Fruit fly (Drosophila melanogaster) whole organism, prepupa: ENCODE measurements around the gene CG14431.

Source experiments
- Blimp-1 ChIP-seq: fragments of 200-800 bp; sonication (Bioruptor generic); optimal IDR thresholded peaks from 3 replicates; lab custom pipeline; 2017; ENCODE audit warnings: missing biosample characterization, missing genetic modification characterization, mild to moderate bottlenecking, moderate library complexity, missing genetic modification reagents
- CG10631 ChIP-seq: fragments of 200-800 bp; sonication (Bioruptor generic); optimal IDR thresholded peaks from 2 replicates; lab custom pipeline; 2016; ENCODE audit warnings: missing biosample characterization, missing genetic modification characterization
- CG11294 ChIP-seq: fragments of 200-800 bp; sonication (Bioruptor generic); IDR thresholded peaks from 2 replicates; pipeline ENCODE4 v1.3.6; 2022; ENCODE audit warnings: missing biosample characterization, missing genetic modification characterization
- CG11762 ChIP-seq: fragments of 200-800 bp; sonication (Bioruptor generic); optimal IDR thresholded peaks from 3 replicates; lab custom pipeline; 2016; ENCODE audit warnings: missing biosample characterization, missing genetic modification characterization; ENCODE audit not compliant: insufficient read depth
- CG15336 ChIP-seq: fragments of 200-800 bp; sonication (Bioruptor generic); IDR thresholded peaks from 2 replicates; pipeline ENCODE4 v1.3.6; 2022; ENCODE audit warnings: missing biosample characterization, missing genetic modification characterization
- CG16779 ChIP-seq: fragments of 200-800 bp; sonication (Bioruptor generic); optimal IDR thresholded peaks from 3 replicates; lab custom pipeline; 2017; ENCODE audit warnings: missing biosample characterization, mild to moderate bottlenecking, missing genetic modification characterization
- CG3032 ChIP-seq: fragments of 200-800 bp; optimal IDR thresholded peaks from 2 replicates; lab custom pipeline; 2019; ENCODE audit warnings: missing biosample characterization, mild to moderate bottlenecking, missing genetic modification characterization, moderate library complexity
- CG31627 ChIP-seq: fragments of 200-800 bp; sonication (Bioruptor generic); optimal IDR thresholded peaks from 3 replicates; lab custom pipeline; 2016; ENCODE audit warnings: missing biosample characterization, missing genetic modification characterization
- CG32006 ChIP-seq: fragments of 200-800 bp; sonication (Bioruptor generic); optimal IDR thresholded peaks from 3 replicates; lab custom pipeline; 2017; ENCODE audit warnings: missing biosample characterization, mild to moderate bottlenecking, missing genetic modification characterization
- CG34406 ChIP-seq: fragments of 200-800 bp; sonication (Bioruptor generic); optimal IDR thresholded peaks from 3 replicates; lab custom pipeline; 2016; ENCODE audit warnings: missing biosample characterization, missing genetic modification characterization
- CG4318 ChIP-seq: fragments of 200-800 bp; sonication (Bioruptor generic); optimal IDR thresholded peaks from 3 replicates; lab custom pipeline; 2017; ENCODE audit warnings: missing biosample characterization, mild to moderate bottlenecking, missing genetic modification characterization
- CG6163 ChIP-seq: fragments of 200-800 bp; sonication (Bioruptor generic); IDR thresholded peaks from 3 replicates; pipeline ENCODE4 v1.3.6; 2022; ENCODE audit warnings: missing biosample characterization, missing genetic modification characterization
- CG6792 ChIP-seq: fragments of 200-800 bp; sonication (Bioruptor generic); optimal IDR thresholded peaks from 3 replicates; lab custom pipeline; 2016; ENCODE audit warnings: missing biosample characterization, missing genetic modification characterization
- CG6854 ChIP-seq: fragments of 200-800 bp; sonication (Bioruptor generic); optimal IDR thresholded peaks from 2 replicates; lab custom pipeline; 2017; ENCODE audit warnings: missing biosample characterization, mild to moderate bottlenecking, missing genetic modification characterization
- CG7368 ChIP-seq: fragments of 200-800 bp; sonication (Bioruptor generic); optimal IDR thresholded peaks from 3 replicates; lab custom pipeline; 2016; ENCODE audit warnings: missing biosample characterization, missing genetic modification characterization
- CG8119 ChIP-seq: fragments of 200-800 bp; sonication (Bioruptor generic); IDR thresholded peaks from 3 replicates; pipeline ENCODE4 v1.3.6; 2022; ENCODE audit warnings: missing biosample characterization, missing genetic modification characterization
- CG8632 ChIP-seq: fragments of 200-800 bp; sonication (Bioruptor generic); optimal IDR thresholded peaks from 3 replicates; lab custom pipeline; 2016; ENCODE audit warnings: missing biosample characterization, missing genetic modification characterization
- CG9139 ChIP-seq: fragments of 200-800 bp; sonication (Bioruptor generic); optimal IDR thresholded peaks from 3 replicates; lab custom pipeline; 2017; ENCODE audit warnings: missing biosample characterization, mild to moderate bottlenecking, missing genetic modification characterization
- Eip75B ChIP-seq: fragments of 200-800 bp; sonication (Bioruptor generic); optimal IDR thresholded peaks from 3 replicates; lab custom pipeline; 2016; ENCODE audit warnings: missing biosample characterization, missing genetic modification characterization
- Eip78C ChIP-seq: fragments of 200-800 bp; sonication (Bioruptor generic); peaks from one replicate; lab custom pipeline; 2016; ENCODE audit warnings: missing biosample characterization, missing genetic modification characterization
- Eip93F ChIP-seq: fragments of 200-800 bp; sonication (Bioruptor generic); optimal IDR thresholded peaks from 2 replicates; lab custom pipeline; 2016; ENCODE audit warnings: missing biosample characterization, mild to moderate bottlenecking, missing genetic modification characterization
- Ets21C ChIP-seq: fragments of 200-800 bp; sonication (Bioruptor generic); optimal IDR thresholded peaks from 3 replicates; lab custom pipeline; 2016; ENCODE audit warnings: missing biosample characterization, missing genetic modification characterization
- Hr38 ChIP-seq: sonication (Bioruptor generic); optimal IDR thresholded peaks from 2 replicates; lab custom pipeline; 2016; ENCODE audit warnings: missing biosample characterization, missing genetic modification characterization
- Hr39 ChIP-seq: fragments of 200-800 bp; sonication (Bioruptor generic); optimal IDR thresholded peaks from 2 replicates; lab custom pipeline; 2016; ENCODE audit warnings: missing biosample characterization, missing genetic modification characterization
- Hr4 ChIP-seq: fragments of 200-800 bp; sonication (Bioruptor generic); optimal IDR thresholded peaks from 3 replicates; lab custom pipeline; 2016; ENCODE audit warnings: missing biosample characterization, missing genetic modification characterization
- Lpt ChIP-seq: fragments of 200-800 bp; sonication (Bioruptor generic); optimal IDR thresholded peaks from 3 replicates; lab custom pipeline; 2016; ENCODE audit warnings: missing biosample characterization, missing genetic modification characterization
- Met ChIP-seq: fragments of 200-800 bp; sonication (Bioruptor generic); optimal IDR thresholded peaks from 3 replicates; lab custom pipeline; 2016; ENCODE audit warnings: missing biosample characterization, missing genetic modification characterization
- Smox ChIP-seq: fragments of 200-800 bp; sonication (Bioruptor generic); optimal IDR thresholded peaks from 3 replicates; lab custom pipeline; 2016; ENCODE audit warnings: missing biosample characterization, missing genetic modification characterization
- Sox102F ChIP-seq: fragments of 200-800 bp; sonication (Bioruptor generic); optimal IDR thresholded peaks from 2 replicates; lab custom pipeline; 2016; ENCODE audit warnings: missing biosample characterization, mild to moderate bottlenecking, missing genetic modification characterization
- Sox14 ChIP-seq: fragments of 200-800 bp; sonication (Bioruptor generic); optimal IDR thresholded peaks from 3 replicates; lab custom pipeline; 2016; ENCODE audit warnings: missing biosample characterization, missing genetic modification characterization
- Sox15 ChIP-seq: fragments of 200-800 bp; sonication (Bioruptor generic); optimal IDR thresholded peaks from 3 replicates; lab custom pipeline; 2016; ENCODE audit warnings: missing biosample characterization, missing genetic modification characterization
- acj6 ChIP-seq: fragments of 200-800 bp; sonication (Bioruptor generic); optimal IDR thresholded peaks from 3 replicates; lab custom pipeline; 2016; ENCODE audit warnings: missing biosample characterization, missing genetic modification characterization
- cyc ChIP-seq: fragments of 200-800 bp; sonication (Bioruptor generic); optimal IDR thresholded peaks from 3 replicates; lab custom pipeline; 2016; ENCODE audit warnings: missing biosample characterization, missing genetic modification characterization
- esn ChIP-seq: fragments of 200-800 bp; sonication (Bioruptor generic); optimal IDR thresholded peaks from 2 replicates; lab custom pipeline; 2016; ENCODE audit warnings: missing biosample characterization, mild to moderate bottlenecking, missing genetic modification characterization, moderate library complexity
- fd59A ChIP-seq: fragments of 200-800 bp; sonication (Bioruptor generic); optimal IDR thresholded peaks from 2 replicates; lab custom pipeline; 2017; ENCODE audit warnings: missing biosample characterization, mild to moderate bottlenecking, missing genetic modification characterization, missing genetic modification reagents
- pdm3 ChIP-seq: fragments of 200-800 bp; sonication (Bioruptor generic); optimal IDR thresholded peaks from 3 replicates; lab custom pipeline; 2016; ENCODE audit warnings: missing biosample characterization, missing genetic modification characterization
- salr ChIP-seq, 2 experiments: fragments of 200-800 bp; sonication (Bioruptor generic); optimal IDR thresholded peaks; 3 replicates each; lab custom pipeline; 2016 to 2018; ENCODE audit warnings: missing biosample characterization in 2 of 2, missing genetic modification characterization in 2 of 2, mild to moderate bottlenecking in 1 of 2
- ss ChIP-seq, 2 experiments: fragments of 200-800 bp; sonication (Bioruptor generic); optimal IDR thresholded peaks; 2 replicates in 1 of 2; 3 replicates in 1 of 2; lab custom pipeline; 2017 to 2018; ENCODE audit warnings: mild to moderate bottlenecking in 2 of 2, missing biosample characterization in 2 of 2, missing genetic modification characterization in 2 of 2, moderate library complexity in 1 of 2
- svp ChIP-seq: fragments of 200-800 bp; sonication (Bioruptor generic); peaks from one replicate; lab custom pipeline; 2016; ENCODE audit warnings: missing biosample characterization, missing genetic modification characterization
- topi ChIP-seq: fragments of 200-800 bp; sonication (Bioruptor generic); optimal IDR thresholded peaks from 3 replicates; lab custom pipeline; 2016; ENCODE audit warnings: missing biosample characterization, missing genetic modification characterization
- vri ChIP-seq: fragments of 200-800 bp; sonication (Bioruptor generic); optimal IDR thresholded peaks from 3 replicates; lab custom pipeline; 2016; ENCODE audit warnings: missing biosample characterization, mild to moderate bottlenecking, missing genetic modification characterization

Gene CG14431

dm6 chrX:6995258-6995657 is 87.2 kb downstream of the CG14431 start:
- TF ChIP-seq cyc (GFP tag; lab: Kevin White, UChicago) (no peak), Smox (GFP tag; lab: Kevin White, UChicago) (no peak), svp (GFP tag; lab: Kevin White, UChicago) (peak; percentile 40), Eip78C (GFP tag; lab: Kevin White, UChicago) (peak; percentile 42), CG8119 (GFP tag; lab: Robert Waterston, UW) (no peak), Blimp-1 (GFP tag; lab: Kevin White, UChicago) (peak; percentile 28), salr (GFP tag; optimal IDR thresholded peaks at IDR 0.05; lab: Kevin White, UChicago) (no peak), CG10631 (GFP tag; lab: Kevin White, UChicago) (no peak), fd59A (GFP tag; lab: Kevin White, UChicago) (no peak), acj6 (GFP tag; lab: Kevin White, UChicago) (no peak), Eip93F (GFP tag; lab: Kevin White, UChicago) (no peak), CG8632 (no peak), CG11294 (GFP tag; lab: Robert Waterston, UW) (no peak), CG6163 (no peak)

dm6 chrX:6996130-6996529 is 88.1 kb downstream of the CG14431 start:
- TF ChIP-seq Hr39 (GFP tag; lab: Kevin White, UChicago) (peak; percentile 6), Eip78C (GFP tag; lab: Kevin White, UChicago) (peak; percentile 54), Met (GFP tag; lab: Kevin White, UChicago) (peak; percentile 11), topi (GFP tag; lab: Kevin White, UChicago) (no peak)
- TF ChIP-seq, all 60 proteins: peak for 3

dm6 chrX:6996965-6997652 is 89.0 kb downstream of the CG14431 start:
- TF ChIP-seq CG8119 (GFP tag; lab: Robert Waterston, UW) (no peak), vri (no peak), pdm3 (GFP tag; lab: Kevin White, UChicago) (no peak), Blimp-1 (GFP tag; lab: Kevin White, UChicago) (peak; percentile 1)

- TF ChIP-seq Eip75B (GFP tag; lab: Kevin White, UChicago) (peak; percentile 76), Ets21C (GFP tag; lab: Kevin White, UChicago) (peak; percentile 86), Eip78C (GFP tag; lab: Kevin White, UChicago) (peak; percentile 96), CG16779 (tag; lab: Kevin White, UChicago) (peak; percentile 55), CG11762 (GFP tag; lab: Kevin White, UChicago) (peak; percentile 81), CG6163 (peak; percentile 83), CG6854 (GFP tag; lab: Kevin White, UChicago) (peak; percentile 5), CG8632 (peak; percentile 78), CG31627 (GFP tag; lab: Kevin White, UChicago) (peak; percentile 85), Hr38 (no peak), esn (GFP tag; lab: Kevin White, UChicago) (peak; percentile 87), Sox102F (GFP tag; lab: Kevin White, UChicago) (peak; percentile 77), CG11294 (GFP tag; lab: Robert Waterston, UW) (peak; percentile 56; the same call in 1 of the 2 replicates), Lpt (peak; percentile 46), Hr4 (GFP tag; lab: Kevin White, UChicago) (peak; percentile 74), salr (GFP tag; optimal IDR thresholded peaks at IDR 0.05; lab: Kevin White, UChicago) (peak; percentile 79 to 88), Smox (GFP tag; lab: Kevin White, UChicago) (peak; percentile 92), CG4318 (GFP tag; lab: Kevin White, UChicago) (peak; percentile 74), CG7368 (GFP tag; lab: Kevin White, UChicago) (peak; percentile 69), CG34406 (peak; percentile 82), CG8119 (GFP tag; lab: Robert Waterston, UW) (peak; percentile 79), CG15336 (GFP tag; lab: Robert Waterston, UW) (peak; percentile 89), CG10631 (GFP tag; lab: Kevin White, UChicago) (peak; percentile 88), CG9139 (GFP tag; lab: Kevin White, UChicago) (peak; percentile 38), CG6792 (GFP tag; lab: Kevin White, UChicago) (peak; percentile 84), Sox14 (peak; percentile 86), Sox15 (GFP tag; lab: Kevin White, UChicago) (peak; percentile 84), ss (GFP tag; optimal IDR thresholded peaks at IDR 0.05; lab: Kevin White, UChicago) (peak; percentile 43 to 79), svp (GFP tag; lab: Kevin White, UChicago) (peak; percentile 93), CG3032 (tag; lab: Kevin White, UChicago) (peak; percentile 91), Blimp-1 (GFP tag; lab: Kevin White, UChicago) (peak; percentile 20), CG32006 (GFP tag; lab: Kevin White, UChicago) (peak; percentile 88), acj6 (GFP tag; lab: Kevin White, UChicago) (peak; percentile 88)
Observed at dm6 chrX:6997653-6998491, 89.8 kb downstream of the CG14431 start.
